Fruit fly (Drosophila melanogaster): ENCODE measurements around the gene CG6959.

The CG6959 gene

dm6 chr3R:11859534-11860254 lies 9.6 kb downstream of the CG6959 start:
- TF ChIP-seq CTCF (optimal IDR thresholded peaks at IDR 0.05) (no peak), CG8478 (optimal IDR thresholded peaks at IDR 0.05) (no peak)

- TF ChIP-seq CG8478 (optimal IDR thresholded peaks at IDR 0.05) (no peak), CTCF (optimal IDR thresholded peaks at IDR 0.05) (no peak)
Observed at dm6 chr3R:11859103-11859502, 10.2 kb downstream of the CG6959 start.

- no peak for TF ChIP-seq CG8478 (optimal IDR thresholded peaks at IDR 0.05)
- TF ChIP-seq CTCF (optimal IDR thresholded peaks at IDR 0.05) = no peak
Observed at dm6 chr3R:11856295-11856694, 13.0 kb downstream of the CG6959 start.

DNA sequence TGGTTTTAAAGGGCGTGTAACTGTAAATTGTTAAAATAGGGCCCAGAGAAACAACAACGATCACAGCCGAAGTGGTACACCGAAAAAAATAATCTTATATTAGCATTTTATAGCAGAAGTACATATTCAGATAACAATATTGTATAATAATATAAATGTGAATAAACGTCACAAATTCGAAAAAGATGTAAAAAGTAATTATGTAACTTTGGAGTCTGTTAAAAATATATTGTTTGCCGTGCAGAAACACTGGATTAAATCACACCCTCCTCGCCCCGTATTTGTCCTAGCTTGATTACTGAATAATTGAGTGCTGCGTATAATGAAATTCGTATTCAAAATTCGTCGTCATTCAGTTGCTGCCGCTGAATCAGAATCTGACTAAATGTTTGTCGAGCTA lies 14.1 kb downstream of the CG6959 start:
- TF ChIP-seq CG8478 (optimal IDR thresholded peaks at IDR 0.05) (no peak), CTCF (optimal IDR thresholded peaks at IDR 0.05) (no peak)

DNA sequence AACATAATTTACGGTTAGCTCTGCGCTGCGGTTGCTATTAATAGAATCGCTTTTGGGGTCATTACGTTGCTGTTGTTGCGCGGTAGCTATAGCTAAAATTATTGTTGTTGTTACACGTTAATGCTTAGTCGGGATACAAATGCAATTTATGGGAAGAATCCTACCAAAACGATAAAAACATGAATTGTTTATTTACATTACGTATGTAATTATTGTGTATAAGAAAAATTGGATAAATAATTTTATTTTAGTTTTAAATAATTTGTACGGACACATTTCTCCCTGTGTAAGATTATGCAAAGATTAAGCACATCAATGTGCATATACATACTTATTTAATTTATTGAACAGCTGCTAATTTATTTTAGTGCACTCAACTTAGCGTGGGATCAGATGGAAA lies 17.3 kb downstream of the CG6959 start:
- TF ChIP-seq CTCF (optimal IDR thresholded peaks at IDR 0.05) (no peak), CG8478 (optimal IDR thresholded peaks at IDR 0.05) (no peak)

- TF ChIP-seq CTCF (optimal IDR thresholded peaks at IDR 0.05) (no peak), CG8478 (optimal IDR thresholded peaks at IDR 0.05) (no peak)
Observed at dm6 chr3R:11850917-11851897, 18.1 kb downstream of the CG6959 start.

DNA sequence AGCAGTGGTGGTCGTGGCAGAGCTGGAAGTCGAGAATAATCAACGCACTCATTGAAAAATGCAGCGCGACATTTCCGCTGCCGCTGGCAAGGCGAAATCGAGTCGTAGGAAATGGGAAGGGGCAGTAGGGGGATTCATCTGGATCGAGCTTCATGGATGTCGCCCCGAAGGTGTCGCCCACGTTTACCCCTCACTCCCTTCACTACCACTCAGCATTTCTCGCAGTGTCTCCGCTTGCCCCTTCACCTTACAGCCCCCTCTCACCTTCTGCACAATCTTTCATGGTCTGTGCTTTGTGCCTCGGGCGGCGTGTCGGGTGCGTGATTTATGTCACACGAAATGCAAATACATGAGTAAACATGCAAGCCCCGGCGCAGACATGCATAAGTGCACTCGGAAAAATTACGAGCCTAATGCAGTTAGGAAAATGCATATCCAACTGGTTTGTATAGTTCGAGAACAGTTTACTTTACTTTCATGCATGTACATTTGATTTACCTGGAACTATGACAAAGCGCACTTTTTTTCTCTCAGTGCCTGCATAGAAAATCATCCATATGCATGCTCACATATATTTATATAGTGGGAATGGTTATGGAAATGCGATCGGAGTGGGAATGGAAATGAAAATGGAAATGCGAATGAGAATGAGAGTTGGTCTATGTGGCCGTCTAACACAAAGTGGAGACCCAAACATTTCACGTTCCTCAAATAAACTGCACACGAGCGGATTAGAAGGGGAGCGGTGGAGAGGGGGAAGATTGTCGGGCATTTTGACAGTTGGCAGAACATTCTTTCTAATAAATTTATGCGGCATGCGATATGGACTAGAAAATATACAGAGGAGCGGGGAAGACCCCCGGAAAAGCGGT lies 19.6 kb downstream of the CG6959 start:
- TF ChIP-seq CG8478 (optimal IDR thresholded peaks at IDR 0.05) = no peak
- no peak for TF ChIP-seq CTCF (optimal IDR thresholded peaks at IDR 0.05)

DNA sequence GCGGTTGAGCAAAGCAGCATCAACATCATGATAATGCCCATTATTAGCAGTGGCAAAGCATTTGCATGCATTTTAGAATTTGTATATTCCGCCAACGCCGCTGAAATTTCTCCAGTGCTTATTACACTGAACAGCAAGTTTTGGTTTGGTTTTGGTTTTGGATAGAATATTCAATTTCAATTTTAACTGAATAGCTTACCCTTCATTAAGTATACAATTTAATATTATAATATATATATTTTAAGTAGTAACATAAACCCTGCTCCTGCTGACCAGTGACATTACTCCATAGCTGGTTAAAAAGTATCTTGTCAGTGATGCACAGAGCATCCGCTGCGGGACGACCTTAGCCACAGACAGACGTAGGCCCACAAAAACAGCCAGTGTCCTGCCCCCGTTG lies 21.9 kb downstream of the CG6959 start:
- TF ChIP-seq CG8478 (optimal IDR thresholded peaks at IDR 0.05) (no peak), CTCF (optimal IDR thresholded peaks at IDR 0.05) (no peak)

dm6 chr3R:11833406-11833805 lies 35.9 kb downstream of the CG6959 start:
- TF ChIP-seq CG8478 (optimal IDR thresholded peaks at IDR 0.05) (no peak), CTCF (optimal IDR thresholded peaks at IDR 0.05) (no peak)

dm6 chr3R:11830757-11831586 lies 38.3 kb downstream of the CG6959 start:
- TF ChIP-seq CG8478 (optimal IDR thresholded peaks at IDR 0.05) (no peak), CTCF (optimal IDR thresholded peaks at IDR 0.05) (no peak)

- TF ChIP-seq CTCF (optimal IDR thresholded peaks at IDR 0.05) (peak in 1 of 2 experiments; percentile 5), CG8478 (optimal IDR thresholded peaks at IDR 0.05) (no peak)
Observed at dm6 chr3R:11822266-11822665, 47.0 kb downstream of the CG6959 start, which contains the start of gene Kyat. Gene Kyat, minus strand, starts transcription at chr3R:11822493.

dm6 chr3R:11821800-11822199 lies 47.5 kb downstream of the CG6959 start:
- TF ChIP-seq CG8478 (optimal IDR thresholded peaks at IDR 0.05) (no peak), CTCF (optimal IDR thresholded peaks at IDR 0.05) (no peak)

- TF ChIP-seq CG8478 (optimal IDR thresholded peaks at IDR 0.05) (no peak), CTCF (optimal IDR thresholded peaks at IDR 0.05) (no peak)
Observed at dm6 chr3R:11820148-11820547, 49.1 kb downstream of the CG6959 start.

DNA sequence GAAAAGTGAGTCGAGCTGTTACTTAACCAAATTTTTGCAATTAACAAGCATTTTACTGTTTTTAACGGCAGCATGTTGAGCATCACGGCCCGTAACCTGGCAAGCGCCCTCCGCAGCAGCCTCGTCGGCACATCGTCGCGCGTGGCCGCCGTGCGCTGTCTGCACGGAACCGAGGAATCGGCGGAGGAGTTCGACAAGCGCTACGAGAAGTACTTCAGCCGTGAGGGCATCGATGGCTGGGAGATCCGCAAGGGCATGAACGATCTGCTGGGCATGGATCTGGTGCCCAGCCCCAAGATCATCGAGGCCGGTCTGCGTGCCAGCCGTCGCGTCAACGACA lies 49.6 kb downstream of the CG6959 start:
- TF ChIP-seq CTCF (optimal IDR thresholded peaks at IDR 0.05) (no peak), CG8478 (optimal IDR thresholded peaks at IDR 0.05) (no peak)

Measured in S2 (cell line).